Worm (Caenorhabditis elegans): ENCODE measurements around the gene F16B12.6.

Gene F16B12.6

ce11 chrX:14131476-14131875 is 29.4 kb downstream of the F16B12.6 start:
- TF ChIP-seq blmp-1 (tag; optimal IDR thresholded peaks at IDR 0.05) (no peak), nhr-2 (tag; optimal IDR thresholded peaks at IDR 0.05) (no peak), lsy-2 (tag; optimal IDR thresholded peaks at IDR 0.05) (no peak), snpc-4 (tag; optimal IDR thresholded peaks at IDR 0.05) (no peak), unc-120 (tag; optimal IDR thresholded peaks at IDR 0.05; ENCODE audit: poor library complexity, severe bottlenecking) (no peak), zip-8 (tag; optimal IDR thresholded peaks at IDR 0.05) (no peak), mls-2 (tag; optimal IDR thresholded peaks at IDR 0.05) (no peak)

- no peak for TF ChIP-seq mls-2 (tag; optimal IDR thresholded peaks at IDR 0.05)
- no peak for TF ChIP-seq nhr-28 (tag; optimal IDR thresholded peaks at IDR 0.05)
- TF ChIP-seq ztf-11 (tag; optimal IDR thresholded peaks at IDR 0.05) = no peak
- TF ChIP-seq unc-39 (tag; optimal IDR thresholded peaks at IDR 0.05) = no peak
- TF ChIP-seq ceh-83 (GFP tag; optimal IDR thresholded peaks at IDR 0.05) = no peak
- no peak for TF ChIP-seq ces-1 (GFP tag; optimal IDR thresholded peaks at IDR 0.05)
- TF ChIP-seq unc-120 (tag; optimal IDR thresholded peaks at IDR 0.05; ENCODE audit: poor library complexity, severe bottlenecking) = no peak
- no peak for TF ChIP-seq flh-1 (GFP tag; optimal IDR thresholded peaks at IDR 0.05)
- no peak for TF ChIP-seq snpc-4 (tag; optimal IDR thresholded peaks at IDR 0.05)
- no peak for TF ChIP-seq lsy-2 (tag; optimal IDR thresholded peaks at IDR 0.05)
- TF ChIP-seq nhr-76 (tag; optimal IDR thresholded peaks at IDR 0.05) = no peak
- no peak for TF ChIP-seq bed-3 (GFP tag; optimal IDR thresholded peaks at IDR 0.05)
- no peak for TF ChIP-seq cnd-1 (tag; optimal IDR thresholded peaks at IDR 0.05)
- TF ChIP-seq M03D4.4 (tag; optimal IDR thresholded peaks at IDR 0.05) = no peak
These were observed 30.6 kb downstream of the F16B12.6 start for ce11 chrX:14132677-14133076.

- no peak for TF ChIP-seq cnd-1 (tag; optimal IDR thresholded peaks at IDR 0.05)
- TF ChIP-seq snpc-4 (tag; optimal IDR thresholded peaks at IDR 0.05) = no peak
- no peak for TF ChIP-seq ceh-43 (GFP tag; optimal IDR thresholded peaks at IDR 0.05)
- no peak for TF ChIP-seq tbx-8 (GFP tag; optimal IDR thresholded peaks at IDR 0.05)
- TF ChIP-seq lin-13 (tag; optimal IDR thresholded peaks at IDR 0.05) = no peak
- TF ChIP-seq sptf-1 (tag; optimal IDR thresholded peaks at IDR 0.05) = no peak
- TF ChIP-seq mep-1 (tag; optimal IDR thresholded peaks at IDR 0.05) = no peak
- no peak for TF ChIP-seq ceh-39 (tag; optimal IDR thresholded peaks at IDR 0.05)
- TF ChIP-seq nhr-76 (tag; optimal IDR thresholded peaks at IDR 0.05) = no peak
- no peak for TF ChIP-seq drap-1 (GFP tag; optimal IDR thresholded peaks at IDR 0.05)
- no peak for TF ChIP-seq ceh-83 (GFP tag; optimal IDR thresholded peaks at IDR 0.05)
- no peak for TF ChIP-seq zip-8 (tag; optimal IDR thresholded peaks at IDR 0.05)
- TF ChIP-seq elt-1 (tag; optimal IDR thresholded peaks at IDR 0.05; ENCODE audit: borderline replicate concordance, insufficient read depth) = no peak
- TF ChIP-seq hlh-1 (tag; optimal IDR thresholded peaks at IDR 0.05) = no peak
- no peak for TF ChIP-seq mls-2 (tag; optimal IDR thresholded peaks at IDR 0.05)
- TF ChIP-seq bed-3 (GFP tag; optimal IDR thresholded peaks at IDR 0.05) = no peak
- TF ChIP-seq elt-3 (tag; optimal IDR thresholded peaks at IDR 0.05) = no peak
- TF ChIP-seq nhr-28 (tag; optimal IDR thresholded peaks at IDR 0.05) = no peak
- TF ChIP-seq blmp-1 (tag; optimal IDR thresholded peaks at IDR 0.05) = no peak
These were observed 32.1 kb downstream of the F16B12.6 start, which contains the start of gene F28H6.8 for ce11 chrX:14134244-14134643. TSS of gene F28H6.8 (minus strand) at chrX:14134344.

- TF ChIP-seq hlh-1 (tag; optimal IDR thresholded peaks at IDR 0.05) = no peak
- no peak for TF ChIP-seq flh-1 (GFP tag; optimal IDR thresholded peaks at IDR 0.05)
- no peak for TF ChIP-seq mab-5 (tag; optimal IDR thresholded peaks at IDR 0.05)
- no peak for TF ChIP-seq nhr-237 (tag; optimal IDR thresholded peaks at IDR 0.05)
- TF ChIP-seq ceh-83 (GFP tag; optimal IDR thresholded peaks at IDR 0.05) = no peak
- no peak for TF ChIP-seq sem-2 (GFP tag; optimal IDR thresholded peaks at IDR 0.05)
- TF ChIP-seq snpc-4 (tag; optimal IDR thresholded peaks at IDR 0.05) = no peak
- no peak for TF ChIP-seq pha-4 (tag; optimal IDR thresholded peaks at IDR 0.05)
- no peak for TF ChIP-seq unc-62 (GFP tag; optimal IDR thresholded peaks at IDR 0.05)
- TF ChIP-seq blmp-1 (tag; optimal IDR thresholded peaks at IDR 0.05) = no peak
- TF ChIP-seq zip-8 (tag; optimal IDR thresholded peaks at IDR 0.05) = no peak
- no peak for TF ChIP-seq elt-3 (tag; optimal IDR thresholded peaks at IDR 0.05)
- TF ChIP-seq M03D4.4 (tag; optimal IDR thresholded peaks at IDR 0.05) = no peak
- no peak for TF ChIP-seq ham-2 (GFP tag; optimal IDR thresholded peaks at IDR 0.05)
- no peak for TF ChIP-seq elt-1 (tag; optimal IDR thresholded peaks at IDR 0.05; ENCODE audit: borderline replicate concordance, insufficient read depth)
- TF ChIP-seq nhr-76 (tag; optimal IDR thresholded peaks at IDR 0.05) = no peak
- no peak for TF ChIP-seq mls-2 (tag; optimal IDR thresholded peaks at IDR 0.05)
- TF ChIP-seq ceh-39 (tag; optimal IDR thresholded peaks at IDR 0.05) = no peak
- TF ChIP-seq bed-3 (GFP tag; optimal IDR thresholded peaks at IDR 0.05) = no peak
These were observed 32.8 kb downstream of the F16B12.6 start for ce11 chrX:14134883-14135282.
